Worm (Caenorhabditis elegans) whole organism, L3 larva: ENCODE data around the gene ceh-34.

Source experiments
- ama-1 ChIP-seq: fragments of 150-350 bp; optimal IDR thresholded peaks from 2 replicates; lab custom pipeline; 2018
- ceh-28 ChIP-seq: fragments of 150-350 bp; optimal IDR thresholded peaks from 2 replicates; lab custom pipeline; 2014; ENCODE audit warnings: missing biosample characterization, missing genetic modification reagents, missing genetic modification characterization
- daf-12 ChIP-seq: fragments of 150-350 bp; optimal IDR thresholded peaks from 2 replicates; lab custom pipeline; 2014; ENCODE audit warnings: missing biosample characterization, missing genetic modification reagents, missing genetic modification characterization
- egl-27 ChIP-seq: sonication (generic microtip); optimal IDR thresholded peaks from 4 replicates; lab custom pipeline; 2017; ENCODE audit warnings: missing biosample characterization, missing genetic modification reagents, missing genetic modification characterization
- elt-2 ChIP-seq: sonication (generic microtip); optimal IDR thresholded peaks from 2 replicates; lab custom pipeline; 2016; ENCODE audit warnings: missing genetic modification reagents, mild to moderate bottlenecking, missing genetic modification characterization, missing compliant biosample characterization
- fkh-10 ChIP-seq: sonication (generic microtip); optimal IDR thresholded peaks from 2 replicates; lab custom pipeline; 2017; ENCODE audit warnings: missing biosample characterization, missing genetic modification reagents, missing genetic modification characterization
- lin-15B ChIP-seq: fragments of 150-350 bp; optimal IDR thresholded peaks from 2 replicates; lab custom pipeline; 2014; ENCODE audit warnings: missing biosample characterization, missing genetic modification characterization
- lin-39 ChIP-seq: fragments of 150-350 bp; optimal IDR thresholded peaks from 2 replicates; lab custom pipeline; 2018; ENCODE audit warnings: missing biosample characterization, missing genetic modification reagents, missing genetic modification characterization
- nfya-1 ChIP-seq: sonication (generic microtip); optimal IDR thresholded peaks from 2 replicates; lab custom pipeline; 2017; ENCODE audit warnings: missing genetic modification characterization, mild to moderate bottlenecking, missing compliant biosample characterization, antibody characterized with exemption, moderate library complexity; ENCODE audit not compliant: insufficient read depth
- nhr-11 ChIP-seq: fragments of 150-350 bp; optimal IDR thresholded peaks from 2 replicates; lab custom pipeline; 2014; ENCODE audit warnings: missing biosample characterization, missing genetic modification characterization
- nhr-237 ChIP-seq: fragments of 150-350 bp; optimal IDR thresholded peaks from 2 replicates; lab custom pipeline; 2014; ENCODE audit warnings: missing biosample characterization, missing genetic modification characterization
- pqm-1 ChIP-seq: fragments of 150-350 bp; optimal IDR thresholded peaks from 2 replicates; lab custom pipeline; 2017; ENCODE audit warnings: missing biosample characterization, missing genetic modification characterization, inconsistent platforms
- unc-39 ChIP-seq: sonication (generic microtip); optimal IDR thresholded peaks from 4 replicates; lab custom pipeline; 2017; ENCODE audit warnings: missing biosample characterization, missing genetic modification characterization
- ztf-11 ChIP-seq: fragments of 150-350 bp; optimal IDR thresholded peaks from 2 replicates; lab custom pipeline; 2014; ENCODE audit warnings: missing biosample characterization, missing genetic modification characterization

DNA sequence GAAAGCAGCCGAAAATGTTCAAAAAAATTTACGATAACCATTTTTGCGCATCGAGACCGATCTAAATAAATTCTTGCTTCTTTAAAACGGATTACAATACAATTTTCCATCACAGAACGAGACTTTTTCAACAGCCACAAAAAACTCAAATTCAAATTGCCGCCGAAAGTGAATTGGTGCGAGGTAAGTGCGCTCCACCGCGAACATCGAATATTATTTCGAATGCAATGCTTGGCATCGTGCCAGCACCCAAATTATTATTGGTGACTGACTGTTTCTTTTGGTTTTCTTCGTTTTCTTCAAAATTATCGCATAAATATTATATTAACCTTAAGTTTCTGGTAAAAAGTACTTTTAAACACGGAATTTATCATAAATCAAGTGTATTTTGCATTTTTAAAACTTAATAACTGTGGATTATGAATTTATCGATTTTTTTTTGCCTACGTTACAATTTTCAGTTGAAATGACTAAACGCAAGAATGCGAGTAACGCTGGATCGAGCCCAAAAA lies 50.3 kb downstream of the ceh-34 start, which contains the start of gene penr-1:
- no peak for TF ChIP-seq nhr-11 (tag; lab: Kevin White, UChicago)
- TF ChIP-seq ama-1 (lab: Kevin White, UChicago): no peak
- no peak for TF ChIP-seq fkh-10
- TF ChIP-seq nfya-1 (tag; lab: Kevin White, UChicago): peak; percentile 69
- peak; percentile 74 for TF ChIP-seq lin-15B (tag; lab: Kevin White, UChicago)
- peak; percentile 1 for TF ChIP-seq lin-39 (tag; lab: Kevin White, UChicago)
- no peak for TF ChIP-seq nhr-237 (tag; lab: Kevin White, UChicago)
- TF ChIP-seq pqm-1 (tag; lab: Kevin White, UChicago): no peak
- TF ChIP-seq unc-39 (tag; lab: Kevin White, UChicago): no peak
- TF ChIP-seq daf-12 (tag; lab: Kevin White, UChicago): no peak
- no peak for TF ChIP-seq ceh-28 (tag; lab: Kevin White, UChicago)
- peak; percentile 23 for TF ChIP-seq elt-2 (tag; lab: Kevin White, UChicago)
- TF ChIP-seq ztf-11 (tag; lab: Kevin White, UChicago): no peak
- TF ChIP-seq egl-27 (tag; lab: Kevin White, UChicago): no peak
